Worm (Caenorhabditis elegans) whole organism, late embryonic: ENCODE results near the gene D1046.16.

Source experiments
- C08G9.2 ChIP-seq: sonication (generic microtip); optimal IDR thresholded peaks from 2 replicates; lab custom pipeline; 2016; ENCODE audit warnings: mild to moderate bottlenecking, missing genetic modification characterization, moderate library complexity, missing compliant biosample characterization
- F13H6.1 ChIP-seq: sonication (generic microtip); optimal IDR thresholded peaks from 2 replicates; lab custom pipeline; 2016; ENCODE audit warnings: missing genetic modification characterization, missing compliant biosample characterization
- K02D7.2 ChIP-seq: sonication (generic microtip); optimal IDR thresholded peaks from 2 replicates; lab custom pipeline; 2017; ENCODE audit warnings: mild to moderate bottlenecking, missing genetic modification characterization, missing compliant biosample characterization
- T23F11.4 ChIP-seq: fragments of 200-800 bp; sonication (Bioruptor generic); optimal IDR thresholded peaks from 2 replicates; lab custom pipeline; 2018; ENCODE audit warnings: mild to moderate bottlenecking, missing genetic modification characterization, missing compliant biosample characterization
- ahr-1 ChIP-seq: sonication (generic microtip); optimal IDR thresholded peaks from 2 replicates; lab custom pipeline; 2016; ENCODE audit warnings: missing genetic modification characterization, missing compliant biosample characterization
- ama-1 ChIP-seq: fragments of 150-350 bp; optimal IDR thresholded peaks from 2 replicates; lab custom pipeline; 2014
- ceh-14 ChIP-seq: sonication (generic microtip); optimal IDR thresholded peaks from 2 replicates; lab custom pipeline; 2016; ENCODE audit warnings: missing genotype, missing genetic modification characterization, missing compliant biosample characterization
- ceh-2 ChIP-seq: sonication (generic microtip); optimal IDR thresholded peaks from 2 replicates; lab custom pipeline; 2016; ENCODE audit warnings: missing genotype, missing genetic modification characterization, missing compliant biosample characterization
- ceh-24 ChIP-seq: sonication (generic microtip); optimal IDR thresholded peaks from 2 replicates; lab custom pipeline; 2016; ENCODE audit warnings: mild to moderate bottlenecking, missing genetic modification characterization, missing compliant biosample characterization
- ceh-30 ChIP-seq: fragments of 150-350 bp; optimal IDR thresholded peaks from 2 replicates; lab custom pipeline; 2014; ENCODE audit warnings: missing biosample characterization, missing genetic modification characterization
- ceh-31 ChIP-seq: sonication (generic microtip); optimal IDR thresholded peaks from 2 replicates; lab custom pipeline; 2016; ENCODE audit warnings: missing genetic modification characterization, missing compliant biosample characterization
- ceh-34 ChIP-seq: sonication (generic microtip); optimal IDR thresholded peaks from 2 replicates; lab custom pipeline; 2016; ENCODE audit warnings: mild to moderate bottlenecking, missing genetic modification characterization, missing compliant biosample characterization
- ceh-45 ChIP-seq: fragments of 200-800 bp; sonication (Bioruptor generic); IDR thresholded peaks from 2 replicates; pipeline ENCODE4 v1.3.6; 2022; ENCODE audit warnings: missing genetic modification reagents, missing genetic modification characterization, missing compliant biosample characterization
- ceh-48 ChIP-seq: sonication (generic microtip); optimal IDR thresholded peaks from 2 replicates; lab custom pipeline; 2016; ENCODE audit warnings: missing genetic modification characterization, inconsistent platforms, missing compliant biosample characterization
- che-1 ChIP-seq: sonication (generic microtip); optimal IDR thresholded peaks from 2 replicates; lab custom pipeline; 2016; ENCODE audit warnings: mild to moderate bottlenecking, missing genetic modification characterization, missing compliant biosample characterization
- dmd-4 ChIP-seq: sonication (generic microtip); optimal IDR thresholded peaks from 2 replicates; lab custom pipeline; 2016; ENCODE audit warnings: borderline replicate concordance, missing genetic modification characterization, missing compliant biosample characterization
- dve-1 ChIP-seq: sonication (generic microtip); optimal IDR thresholded peaks from 2 replicates; lab custom pipeline; 2017; ENCODE audit warnings: antibody characterized with exemption, mild to moderate bottlenecking, missing genetic modification characterization, missing compliant biosample characterization
- ets-4 ChIP-seq: sonication (generic microtip); optimal IDR thresholded peaks from 2 replicates; lab custom pipeline; 2016; ENCODE audit warnings: missing genetic modification characterization, missing compliant biosample characterization
- fkh-6 ChIP-seq: sonication (generic microtip); optimal IDR thresholded peaks from 2 replicates; lab custom pipeline; 2016; ENCODE audit warnings: missing genetic modification characterization, missing compliant biosample characterization
- gmeb-2 ChIP-seq: sonication (generic microtip); optimal IDR thresholded peaks from 2 replicates; lab custom pipeline; 2016; ENCODE audit warnings: missing genetic modification characterization, inconsistent platforms, missing compliant biosample characterization
- hlh-13 ChIP-seq: fragments of 200-800 bp; sonication (Bioruptor generic); optimal IDR thresholded peaks from 2 replicates; lab custom pipeline; 2018; ENCODE audit warnings: mild to moderate bottlenecking, missing genetic modification characterization, missing compliant biosample characterization
- hlh-30 ChIP-seq: sonication (generic microtip); optimal IDR thresholded peaks from 2 replicates; lab custom pipeline; 2017; ENCODE audit warnings: antibody characterized with exemption, missing genetic modification characterization, missing compliant biosample characterization; ENCODE audit not compliant: insufficient read depth
- lim-6 ChIP-seq: sonication (generic microtip); optimal IDR thresholded peaks from 2 replicates; lab custom pipeline; 2016; ENCODE audit warnings: missing genetic modification characterization, missing compliant biosample characterization
- madf-2 ChIP-seq: sonication (generic microtip); optimal IDR thresholded peaks from 2 replicates; lab custom pipeline; 2017; ENCODE audit warnings: missing genetic modification characterization, missing compliant biosample characterization
- nhr-11 ChIP-seq: fragments of 150-350 bp; optimal IDR thresholded peaks from 2 replicates; lab custom pipeline; 2014; ENCODE audit warnings: missing biosample characterization, missing genetic modification characterization
- nhr-232 ChIP-seq: sonication (generic microtip); optimal IDR thresholded peaks from 2 replicates; lab custom pipeline; 2016; ENCODE audit warnings: missing genetic modification characterization, missing compliant biosample characterization
- pag-3 ChIP-seq: sonication (generic microtip); optimal IDR thresholded peaks from 2 replicates; lab custom pipeline; 2016; ENCODE audit warnings: missing compliant biosample characterization, missing genetic modification characterization, borderline replicate concordance
- pax-1 ChIP-seq: fragments of 150-350 bp; optimal IDR thresholded peaks from 2 replicates; lab custom pipeline; 2014; ENCODE audit warnings: missing biosample characterization, missing genetic modification characterization
- pha-2 ChIP-seq: sonication (generic microtip); optimal IDR thresholded peaks from 2 replicates; lab custom pipeline; 2017; ENCODE audit warnings: mild to moderate bottlenecking, missing genetic modification characterization, missing compliant biosample characterization
- pqm-1 ChIP-seq: sonication (generic microtip); optimal IDR thresholded peaks from 2 replicates; lab custom pipeline; 2016; ENCODE audit warnings: missing genetic modification characterization, missing compliant biosample characterization
- pros-1 ChIP-seq: fragments of 150-350 bp; optimal IDR thresholded peaks from 2 replicates; lab custom pipeline; 2014; ENCODE audit warnings: missing biosample characterization, missing genetic modification reagents, missing genetic modification characterization
- sox-2 ChIP-seq: fragments of 200-800 bp; sonication (Bioruptor generic); IDR thresholded peaks from 2 replicates; pipeline ENCODE4 v1.3.6; 2022; ENCODE audit warnings: missing genetic modification reagents, missing genetic modification characterization, missing compliant biosample characterization
- sox-4 ChIP-seq: sonication (generic microtip); optimal IDR thresholded peaks from 2 replicates; lab custom pipeline; 2017; ENCODE audit warnings: mild to moderate bottlenecking, missing genetic modification characterization, inconsistent platforms, missing compliant biosample characterization
- tbx-2 ChIP-seq: sonication (generic microtip); optimal IDR thresholded peaks from 2 replicates; lab custom pipeline; 2016; ENCODE audit warnings: missing genetic modification characterization, missing compliant biosample characterization
- tbx-7 ChIP-seq: sonication (generic microtip); optimal IDR thresholded peaks from 2 replicates; lab custom pipeline; 2016; ENCODE audit warnings: missing genotype, missing genetic modification characterization, missing compliant biosample characterization
- unc-3 ChIP-seq, 2 experiments: fragments of 200-800 bp in 1 of 2; sonication (Bioruptor generic) in 1 of 2; sonication (generic microtip) in 1 of 2; conservative IDR thresholded peaks in 1 of 2; optimal IDR thresholded peaks in 1 of 2; 2 replicates each; pipeline versions ENCODE4 v1.3.6 to Lab custom; 2016 to 2022; ENCODE audit warnings: missing compliant biosample characterization in 2 of 2, missing genetic modification characterization in 2 of 2, missing genetic modification reagents in 1 of 2
- unc-55 ChIP-seq: sonication (generic microtip); optimal IDR thresholded peaks from 2 replicates; lab custom pipeline; 2017; ENCODE audit warnings: missing biosample characterization, missing genetic modification reagents, missing genetic modification characterization
- zip-5 ChIP-seq: sonication (generic microtip); optimal IDR thresholded peaks from 2 replicates; lab custom pipeline; 2016; ENCODE audit warnings: missing genetic modification characterization, missing compliant biosample characterization

The D1046.16 gene

ce11 chrIV:8906743-8907142 is 15.2 kb upstream of the D1046.16 start, which contains the start of gene C27B7.7:
C27B7.7 (plus strand) TSS chrIV:8907043.
- TF ChIP-seq lim-6 (tag; lab: Kevin White, UChicago) (no peak), nhr-11 (tag; lab: Kevin White, UChicago) (no peak), ceh-45 (no peak), tbx-7 (tag; lab: Kevin White, UChicago) (no peak), F13H6.1 (no peak), ceh-31 (tag; lab: Kevin White, UChicago) (no peak), K02D7.2 (tag; lab: Kevin White, UChicago) (no peak), ceh-2 (no peak), ahr-1 (tag; lab: Kevin White, UChicago) (no peak), unc-55 (GFP tag; lab: Kevin White, UChicago) (no peak), ceh-34 (tag; lab: Kevin White, UChicago) (no peak), hlh-13 (no peak), sox-2 (GFP tag; lab: Robert Waterston, UW) (no peak), ceh-14 (tag; lab: Kevin White, UChicago) (no peak), ceh-24 (tag; lab: Kevin White, UChicago) (no peak), ama-1 (lab: Kevin White, UChicago) (no peak), C08G9.2 (tag; lab: Kevin White, UChicago) (no peak), gmeb-2 (tag; lab: Kevin White, UChicago) (no peak), pag-3 (no peak)

- TF ChIP-seq T23F11.4 (GFP tag; lab: Kevin White, UChicago) (no peak), dve-1 (tag; lab: Kevin White, UChicago) (no peak), pros-1 (tag; lab: Kevin White, UChicago) (no peak), sox-4 (tag; lab: Kevin White, UChicago) (no peak), madf-2 (tag; lab: Kevin White, UChicago) (no peak), tbx-7 (tag; lab: Kevin White, UChicago) (no peak), che-1 (tag; lab: Kevin White, UChicago) (no peak), pax-1 (tag; lab: Kevin White, UChicago) (no peak), pqm-1 (tag; lab: Kevin White, UChicago) (no peak), dmd-4 (no peak)
Measured at ce11 chrIV:8914187-8914586, 7.8 kb upstream of the D1046.16 start.

ce11 chrIV:8916010-8916409 is 5.9 kb upstream of the D1046.16 start, which contains the start of gene C27B7.9:
C27B7.9 (minus strand) TSS chrIV:8916110.
- no peak for TF ChIP-seq tbx-7 (tag; lab: Kevin White, UChicago)
- no peak for TF ChIP-seq ceh-24 (tag; lab: Kevin White, UChicago)
- TF ChIP-seq ama-1 (lab: Kevin White, UChicago) = no peak
- TF ChIP-seq ceh-48 = no peak
- TF ChIP-seq ceh-2 = no peak
- no peak for TF ChIP-seq dve-1 (tag; lab: Kevin White, UChicago)
- no peak for TF ChIP-seq hlh-30
- no peak for TF ChIP-seq nhr-232
- no peak for TF ChIP-seq zip-5 (tag; lab: Kevin White, UChicago)
- TF ChIP-seq ceh-30 (tag; lab: Kevin White, UChicago) = no peak
- TF ChIP-seq pha-2 (tag; lab: Kevin White, UChicago) = no peak
- TF ChIP-seq T23F11.4 (GFP tag; lab: Kevin White, UChicago) = no peak
- no peak for TF ChIP-seq fkh-6 (tag; lab: Kevin White, UChicago)
- no peak for TF ChIP-seq lim-6 (tag; lab: Kevin White, UChicago)
- no peak for TF ChIP-seq tbx-2 (tag; lab: Kevin White, UChicago)
- no peak for TF ChIP-seq ets-4 (tag; lab: Kevin White, UChicago)
- no peak for TF ChIP-seq unc-3 (GFP tag; conservative IDR thresholded peaks at IDR 0.05; lab: Robert Waterston, UW)
- no peak for TF ChIP-seq unc-3 (tag; optimal IDR thresholded peaks at IDR 0.05; lab: Kevin White, UChicago)
